Fruit fly (Drosophila melanogaster): Measurements from ENCODE around the gene CG13794.
"Not testable (repeated sequence)": the region's sequence is repeated elsewhere in the genome, so short reads cannot be mapped to it uniquely, and the experiment has no call there.

Gene CG13794

dm6 chr2L:7722723-7723122 lies at the start of gene CG13794:
Gene CG13794, minus strand, starts transcription at chr2L:7722823.
- TF ChIP-seq noc (tag; optimal IDR thresholded peaks at IDR 0.05): no peak

- TF ChIP-seq noc (tag; optimal IDR thresholded peaks at IDR 0.05): no peak
These were observed 49.3 kb upstream of the CG13794 start for dm6 chr2L:7771891-7772290.

- TF ChIP-seq noc (tag; optimal IDR thresholded peaks at IDR 0.05): no peak
These were observed 44.7 kb upstream of the CG13794 start, which contains the start of gene CG7191 for dm6 chr2L:7767328-7767727. Gene CG7191, plus strand, starts transcription at chr2L:7767628.

dm6 chr2L:7756835-7757234 lies 34.2 kb upstream of the CG13794 start:
- no peak for TF ChIP-seq noc (tag; optimal IDR thresholded peaks at IDR 0.05)

dm6 chr2L:7754539-7754938 lies 31.9 kb upstream of the CG13794 start:
- no peak for TF ChIP-seq noc (tag; optimal IDR thresholded peaks at IDR 0.05)

dm6 chr2L:7753874-7754273 lies 31.3 kb upstream of the CG13794 start, which contains the start of gene CG46025:
Gene CG46025, plus strand, starts transcription at chr2L:7754174.
- TF ChIP-seq noc (tag; optimal IDR thresholded peaks at IDR 0.05): no peak

- TF ChIP-seq noc (tag; optimal IDR thresholded peaks at IDR 0.05): no peak
These were observed 30.5 kb upstream of the CG13794 start, which contains the start of gene CG7203 for dm6 chr2L:7753086-7753485. Gene CG7203, minus strand, starts transcription at chr2L:7753186.

dm6 chr2L:7750631-7751161 lies 28.1 kb upstream of the CG13794 start:
- TF ChIP-seq noc (tag; optimal IDR thresholded peaks at IDR 0.05): no peak

dm6 chr2L:7746975-7747374 lies 24.4 kb upstream of the CG13794 start, which contains the start of gene ATPsynGL:
Gene ATPsynGL, plus strand, starts transcription at chr2L:7747275.
- TF ChIP-seq noc (tag; optimal IDR thresholded peaks at IDR 0.05): no peak

- no peak for TF ChIP-seq noc (tag; optimal IDR thresholded peaks at IDR 0.05)
These were observed 22.1 kb upstream of the CG13794 start, which contains the start of gene CG7214 for dm6 chr2L:7744739-7745138. Gene CG7214, minus strand, starts transcription at chr2L:7744839.

dm6 chr2L:7744208-7744607 lies 21.6 kb upstream of the CG13794 start:
- no peak for TF ChIP-seq noc (tag; optimal IDR thresholded peaks at IDR 0.05)

- TF ChIP-seq noc (tag; optimal IDR thresholded peaks at IDR 0.05): no peak
These were observed 18.8 kb upstream of the CG13794 start, which contains the start of gene Acp1 for dm6 chr2L:7741437-7741836. Gene Acp1, minus strand, starts transcription at chr2L:7741537.

dm6 chr2L:7738709-7739108 lies 16.1 kb upstream of the CG13794 start, which contains the start of gene CG31904:
Gene CG31904, minus strand, starts transcription at chr2L:7738809.
- not testable (repeated sequence) for TF ChIP-seq noc (tag; optimal IDR thresholded peaks at IDR 0.05)

- not testable (repeated sequence) for TF ChIP-seq noc (tag; optimal IDR thresholded peaks at IDR 0.05)
These were observed 9.9 kb upstream of the CG13794 start, which contains the start of gene CG13796 for dm6 chr2L:7732570-7732969. Gene CG13796, minus strand, starts transcription at chr2L:7732670.

- TF ChIP-seq noc (tag; optimal IDR thresholded peaks at IDR 0.05): peak; percentile 55
These were observed 3.8 kb upstream of the CG13794 start, which contains the start of gene CG13795 for dm6 chr2L:7726268-7726997. Gene CG13795, minus strand, starts transcription at chr2L:7726298.

dm6 chr2L:7722102-7722501 lies 521 bp downstream of the CG13794 start:
- no peak for TF ChIP-seq noc (tag; optimal IDR thresholded peaks at IDR 0.05)

- TF ChIP-seq noc (tag; optimal IDR thresholded peaks at IDR 0.05): no peak
These were observed 3.2 kb downstream of the CG13794 start, which contains the start of gene CG13793 for dm6 chr2L:7719387-7719786. Gene CG13793, minus strand, starts transcription at chr2L:7719487.

All from whole organism, larva.